Fruit fly (Drosophila melanogaster): Measurements from ENCODE around the gene mtgo.

Gene mtgo

dm6 chr2L:16545772-16546171 lies 956 bp downstream of the mtgo start (continued):
- no peak for TF ChIP-seq zf30C (GFP tag; optimal IDR thresholded peaks at IDR 0.05)
- no peak for TF ChIP-seq peb (GFP tag; IDR thresholded peaks at IDR 0.05)
- peak; percentile 28 for TF ChIP-seq tin (GFP tag; optimal IDR thresholded peaks at IDR 0.05)
- no peak for TF ChIP-seq YL-1 (GFP tag; optimal IDR thresholded peaks at IDR 0.05)
- TF ChIP-seq jigr1 (GFP tag; IDR thresholded peaks at IDR 0.05), result no peak
- peak; percentile 16 for TF ChIP-seq CG16863 (GFP tag; optimal IDR thresholded peaks at IDR 0.05)
- no peak for TF ChIP-seq Tbp (GFP tag; optimal IDR thresholded peaks at IDR 0.05)
- no peak for TF ChIP-seq CG10321 (GFP tag; IDR thresholded peaks at IDR 0.05)
- TF ChIP-seq Sin3A (optimal IDR thresholded peaks at IDR 0.05), result no peak
- TF ChIP-seq ERR (GFP tag; optimal IDR thresholded peaks at IDR 0.05), result no peak
- TF ChIP-seq Abd-B (GFP tag; optimal IDR thresholded peaks at IDR 0.05), result peak; percentile 44
- no peak for TF ChIP-seq HLH4C (GFP tag; IDR thresholded peaks at IDR 0.05; ENCODE audit: partially characterized antibody)
- no peak for TF ChIP-seq gsb-n (tag; optimal IDR thresholded peaks at IDR 0.05)
- no peak for TF ChIP-seq pros (GFP tag; optimal IDR thresholded peaks at IDR 0.05)
- peak; percentile 77 for TF ChIP-seq CG8924 (tag; optimal IDR thresholded peaks at IDR 0.05)
- TF ChIP-seq repo (GFP tag; optimal IDR thresholded peaks at IDR 0.05), result peak; percentile 18
- no peak for TF ChIP-seq B-H1 (GFP tag; IDR thresholded peaks at IDR 0.05)
- no peak for TF ChIP-seq CG33557 (GFP tag; optimal IDR thresholded peaks at IDR 0.05)
- TF ChIP-seq fd96Cb (tag; optimal IDR thresholded peaks at IDR 0.05), result peak; percentile 34
- no peak for TF ChIP-seq CG6791 (GFP tag; IDR thresholded peaks at IDR 0.05; ENCODE audit: partially characterized antibody)
- TF ChIP-seq CG15011 (GFP tag; optimal IDR thresholded peaks at IDR 0.05), result peak; percentile 59
- no peak for TF ChIP-seq CG8290 (GFP tag; optimal IDR thresholded peaks at IDR 0.05)
- peak in 1 of 2 experiments; percentile 77 for TF ChIP-seq CG8290 (tag; optimal IDR thresholded peaks at IDR 0.05)
- no peak for TF ChIP-seq sna (GFP tag; IDR thresholded peaks at IDR 0.05; ENCODE audit: partially characterized antibody)
- TF ChIP-seq CG31441 (GFP tag; IDR thresholded peaks at IDR 0.05), result peak; percentile 75
- peak; percentile 12 for TF ChIP-seq CG5245 (GFP tag; optimal IDR thresholded peaks at IDR 0.05)
- TF ChIP-seq ci (GFP tag; IDR thresholded peaks at IDR 0.05), result peak; percentile 82
- TF ChIP-seq Dbx (GFP tag; IDR thresholded peaks at IDR 0.05), result peak; percentile 71; the same call in 2 of the 3 replicates
- TF ChIP-seq E2f2 (GFP tag; IDR thresholded peaks at IDR 0.05), result peak; percentile 30; the same call in 1 of the 2 replicates
- peak; percentile 72 for TF ChIP-seq CG7556 (GFP tag; optimal IDR thresholded peaks at IDR 0.05)
- TF ChIP-seq CG6654 (GFP tag; optimal IDR thresholded peaks at IDR 0.05), result no peak
- TF ChIP-seq Drgx (GFP tag; IDR thresholded peaks at IDR 0.05), result peak; percentile 97
- TF ChIP-seq sim (GFP tag; IDR thresholded peaks at IDR 0.05), result no peak
- peak; percentile 30 for TF ChIP-seq CG3407 (GFP tag; optimal IDR thresholded peaks at IDR 0.05)
- no peak for TF ChIP-seq Awh (GFP tag; IDR thresholded peaks at IDR 0.05)
- peak; percentile 26 for TF ChIP-seq Mes4 (GFP tag; optimal IDR thresholded peaks at IDR 0.05)
- TF ChIP-seq Myb (GFP tag; optimal IDR thresholded peaks at IDR 0.05), result peak; percentile 22
- no peak for TF ChIP-seq MBD-R2 (GFP tag; IDR thresholded peaks at IDR 0.05)
- no peak for TF ChIP-seq Adf1 (GFP tag; IDR thresholded peaks at IDR 0.05)
- peak; percentile 51 for TF ChIP-seq ind (GFP tag; optimal IDR thresholded peaks at IDR 0.05)
- TF ChIP-seq bcd (GFP tag; optimal IDR thresholded peaks at IDR 0.05), result peak; percentile 59
- peak; percentile 17 for TF ChIP-seq CG8281 (tag; optimal IDR thresholded peaks at IDR 0.05)
- TF ChIP-seq HmgD (GFP tag; optimal IDR thresholded peaks at IDR 0.05), result no peak
- TF ChIP-seq CG15514 (GFP tag; optimal IDR thresholded peaks at IDR 0.05), result peak; percentile 68
- peak; percentile 25; the same call in 1 of the 3 replicates for TF ChIP-seq croc (GFP tag; conservative IDR thresholded peaks at IDR 0.05)
- TF ChIP-seq CG6765 (GFP tag; optimal IDR thresholded peaks at IDR 0.05), result peak; percentile 3
- TF ChIP-seq hb (GFP tag; IDR thresholded peaks at IDR 0.05; ENCODE audit: partially characterized antibody), result no peak
- peak; percentile 70 for TF ChIP-seq CG2712 (tag; optimal IDR thresholded peaks at IDR 0.05)
- peak; percentile 25 for TF ChIP-seq Side (GFP tag; optimal IDR thresholded peaks at IDR 0.05)
- no peak for TF ChIP-seq sr (GFP tag; IDR thresholded peaks at IDR 0.05)
- TF ChIP-seq CG10366 (GFP tag; IDR thresholded peaks at IDR 0.05), result no peak; the same call in 1 of the 2 replicates
- TF ChIP-seq CG2199 (GFP tag; IDR thresholded peaks at IDR 0.05), result no peak
- TF ChIP-seq CG12104 (GFP tag; optimal IDR thresholded peaks at IDR 0.05), result peak; percentile 46

All from whole organism, embryonic.